Fruit fly (Drosophila melanogaster): ENCODE results near the gene Rack1.

DNA sequence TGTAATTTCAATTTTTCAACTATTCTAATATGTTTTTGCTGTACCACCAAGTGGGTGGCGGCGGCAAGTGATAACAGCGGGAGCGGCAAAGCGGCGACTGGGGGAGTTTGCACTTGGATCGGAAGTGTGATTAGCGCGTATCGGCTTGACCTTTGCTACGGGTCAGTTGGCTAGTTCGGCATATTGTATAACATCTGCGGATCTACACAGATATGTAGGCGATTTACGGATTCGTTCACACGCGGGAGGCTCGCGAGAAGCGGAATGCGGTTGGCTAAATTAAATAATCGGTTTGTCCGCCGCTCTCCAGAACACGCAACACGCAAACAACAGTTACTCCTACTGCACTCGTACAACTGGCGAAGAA lies 37.1 kb downstream of the Rack1 start:
- no peak for TF ChIP-seq pad (GFP tag; optimal IDR thresholded peaks at IDR 0.05)
- no peak for TF ChIP-seq CG7045 (GFP tag; optimal IDR thresholded peaks at IDR 0.05)
- TF ChIP-seq CG7101 (tag; optimal IDR thresholded peaks at IDR 0.05) = no peak
- TF ChIP-seq CG14711 (tag; optimal IDR thresholded peaks at IDR 0.05) = no peak
- TF ChIP-seq toe (GFP tag; optimal IDR thresholded peaks at IDR 0.05) = no peak
- no peak for TF ChIP-seq CG1620 (GFP tag; optimal IDR thresholded peaks at IDR 0.05)
- no peak for TF ChIP-seq kay (GFP tag; ENCODE audit: borderline replicate concordance)

Measured in whole organism, adult.